Fruit fly (Drosophila melanogaster) whole organism, larva: ENCODE results near the gene CG13077.
A peak's percentile ranks its signal among the peaks of the same experiment; 100 is the strongest.

Experiments used
- noc ChIP-seq: fragments of 200-800 bp; sonication (Bioruptor generic); optimal IDR thresholded peaks from 3 replicates; lab custom pipeline; 2019; ENCODE audit warnings: missing biosample characterization, mild to moderate bottlenecking, missing genetic modification characterization, moderate library complexity

CG13077 gene

dm6 chr2L:19546869-19547710, 18.6 kb upstream of the CG13077 start, which contains the start of gene CG10337:
CG10337 (minus strand) TSS chr2L:19546959.
- TF ChIP-seq noc (tag; lab: Kevin White, UChicago) = peak; percentile 86

dm6 chr2L:19548158-19548557, 17.5 kb upstream of the CG13077 start, which contains the start of gene Tep4:
Tep4 (plus strand) TSS chr2L:19548507.
- TF ChIP-seq noc (tag; lab: Kevin White, UChicago) = no peak

dm6 chr2L:19549412-19549811, 16.3 kb upstream of the CG13077 start:
- no peak for TF ChIP-seq noc (tag; lab: Kevin White, UChicago)

- TF ChIP-seq noc (tag; lab: Kevin White, UChicago) = peak; percentile 80
Observed at dm6 chr2L:19563029-19563980, 2.4 kb upstream of the CG13077 start, which contains the start of gene CG13078. CG13078 (plus strand) TSS chr2L:19563930.

dm6 chr2L:19567305-19567898, 1.7 kb downstream of the CG13077 start:
- no peak for TF ChIP-seq noc (tag; lab: Kevin White, UChicago)

- TF ChIP-seq noc (tag; lab: Kevin White, UChicago) = no peak
Observed at dm6 chr2L:19570806-19571254, 5.2 kb downstream of the CG13077 start.

dm6 chr2L:19571574-19572495, 6.2 kb downstream of the CG13077 start:
- no peak for TF ChIP-seq noc (tag; lab: Kevin White, UChicago)

- TF ChIP-seq noc (tag; lab: Kevin White, UChicago) = peak; percentile 85
Observed at dm6 chr2L:19572496-19573317, 7.0 kb downstream of the CG13077 start.

dm6 chr2L:19574364-19574763, 8.7 kb downstream of the CG13077 start:
- no peak for TF ChIP-seq noc (tag; lab: Kevin White, UChicago)

- no peak for TF ChIP-seq noc (tag; lab: Kevin White, UChicago)
Observed at dm6 chr2L:19574959-19575625, 9.4 kb downstream of the CG13077 start.

dm6 chr2L:19575626-19576298, 10.1 kb downstream of the CG13077 start:
- peak; percentile 88 for TF ChIP-seq noc (tag; lab: Kevin White, UChicago)

dm6 chr2L:19576299-19576971, 10.8 kb downstream of the CG13077 start:
- TF ChIP-seq noc (tag; lab: Kevin White, UChicago) = no peak
